Fruit fly (Drosophila melanogaster) whole organism: ENCODE results near the gene CG31709.

Experiments used
- Dll ChIP-seq: fragments of >200 bp; optimal IDR thresholded peaks from 2 replicates; lab custom pipeline; 2017
- pan ChIP-seq: fragments of >200 bp; optimal IDR thresholded peaks from 2 replicates; lab custom pipeline; 2017
- psq ChIP-seq: fragments of >200 bp; optimal IDR thresholded peaks from 2 replicates; lab custom pipeline; 2017
- usp ChIP-seq: fragments of >200 bp; optimal IDR thresholded peaks from 2 replicates; lab custom pipeline; 2017; ENCODE audit warnings: missing biosample characterization, missing genetic modification characterization, mixed read lengths

DNA sequence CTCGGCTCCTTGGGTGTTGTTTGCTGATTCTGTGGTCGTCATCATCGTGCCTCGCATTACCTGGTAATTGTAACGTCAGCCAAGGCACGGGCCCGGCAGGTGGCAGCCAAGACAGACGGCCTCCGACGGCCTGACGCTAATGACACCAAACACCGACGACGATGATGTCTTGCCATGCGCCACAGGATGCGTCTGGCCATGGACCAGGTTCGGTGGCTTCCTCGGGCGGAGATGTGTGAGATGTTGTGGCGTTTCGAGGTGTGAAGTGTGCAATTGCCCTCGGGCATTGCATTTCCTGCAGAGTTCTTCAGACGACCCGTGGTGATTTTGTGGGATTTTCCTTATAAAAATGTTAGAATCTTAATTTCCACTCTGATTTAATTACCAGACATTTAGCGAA, 22.7 kb upstream of the CG31709 start:
- TF ChIP-seq psq (lab: Kevin White, UChicago) (no peak), pan (lab: Kevin White, UChicago) (no peak), usp (GFP tag; lab: Kevin White, UChicago) (no peak), Dll (lab: Kevin White, UChicago) (no peak)
